Worm (Caenorhabditis elegans): ENCODE measurements around the gene coa-3.

The coa-3 gene

ce11 chrII:4598815-4599214 is 3.6 kb downstream of the coa-3 start:
- TF ChIP-seq ceh-20 (GFP tag; IDR thresholded peaks at IDR 0.05) (no peak), fos-1 (tag; optimal IDR thresholded peaks at IDR 0.05) (no peak), lin-1 (GFP tag; IDR thresholded peaks at IDR 0.05) (0 out of 2 replicates have a peak, but pooled peaks have one; percentile 10), nhr-28 (tag; optimal IDR thresholded peaks at IDR 0.05) (peak; percentile 91), nhr-48 (tag; optimal IDR thresholded peaks at IDR 0.05) (no peak), hmg-1.1 (GFP tag; IDR thresholded peaks at IDR 0.05) (no peak), zip-2 (tag; optimal IDR thresholded peaks at IDR 0.05) (no peak), nhr-42 (GFP tag; IDR thresholded peaks at IDR 0.05) (no peak), cey-2 (tag; optimal IDR thresholded peaks at IDR 0.05; ENCODE audit: borderline replicate concordance, insufficient read depth) (peak; percentile 14), pqm-1 (tag; optimal IDR thresholded peaks at IDR 0.05) (peak; percentile 93), nhr-10 (tag; optimal IDR thresholded peaks at IDR 0.05) (no peak), dmd-6 (GFP tag; IDR thresholded peaks at IDR 0.05) (peak; percentile 61), daf-12 (tag; optimal IDR thresholded peaks at IDR 0.05) (no peak), dve-1 (tag; optimal IDR thresholded peaks at IDR 0.05; ENCODE audit: insufficient read depth) (peak; percentile 30), fkh-10 (GFP tag; optimal IDR thresholded peaks at IDR 0.05) (no peak), hif-1 (tag; optimal IDR thresholded peaks at IDR 0.05) (no peak), zfp-3 (GFP tag; conservative IDR thresholded peaks at IDR 0.05) (no peak), nhr-102 (tag; optimal IDR thresholded peaks at IDR 0.05) (no peak), mes-2 (tag; optimal IDR thresholded peaks at IDR 0.05; ENCODE audit: poor library complexity, severe bottlenecking) (no peak), hlh-11 (tag; optimal IDR thresholded peaks at IDR 0.05) (peak; percentile 54), duxl-1 (tag; optimal IDR thresholded peaks at IDR 0.05; ENCODE audit: poor library complexity) (no peak), nhr-77 (tag; optimal IDR thresholded peaks at IDR 0.05) (no peak), lin-29 (GFP tag; IDR thresholded peaks at IDR 0.05) (no peak), lin-13 (GFP tag; optimal IDR thresholded peaks at IDR 0.05) (no peak), Y48G9A.11 (GFP tag; IDR thresholded peaks at IDR 0.05) (no peak), daf-16 (GFP tag; optimal IDR thresholded peaks at IDR 0.05) (no peak), daf-16 (tag; optimal IDR thresholded peaks at IDR 0.05) (peak; percentile 76), saeg-2 (GFP tag; IDR thresholded peaks at IDR 0.05) (no peak), php-3 (GFP tag; IDR thresholded peaks at IDR 0.05) (0 out of 2 replicates have a peak, but pooled peaks have one; percentile 24), T26A8.4 (GFP tag; IDR thresholded peaks at IDR 0.05) (no peak), mxl-2 (GFP tag; conservative IDR thresholded peaks at IDR 0.05) (no peak), nhr-41 (GFP tag; IDR thresholded peaks at IDR 0.05) (peak; percentile 50; the same call in 1 of the 2 replicates), Y105C5A.15 (GFP tag; IDR thresholded peaks at IDR 0.05) (no peak), ceh-28 (tag; optimal IDR thresholded peaks at IDR 0.05) (no peak)

- TF ChIP-seq nhr-28 (tag; optimal IDR thresholded peaks at IDR 0.05) (peak; percentile 57), daf-16 (GFP tag; optimal IDR thresholded peaks at IDR 0.05) (no peak), daf-16 (tag; optimal IDR thresholded peaks at IDR 0.05) (peak; percentile 24), unc-39 (tag; optimal IDR thresholded peaks at IDR 0.05) (no peak), php-3 (GFP tag; IDR thresholded peaks at IDR 0.05) (peak; percentile 70), dmd-6 (GFP tag; IDR thresholded peaks at IDR 0.05) (peak; percentile 26; the same call in 1 of the 2 replicates), pqm-1 (tag; optimal IDR thresholded peaks at IDR 0.05) (peak; percentile 18), hlh-11 (tag; optimal IDR thresholded peaks at IDR 0.05) (peak; percentile 3), nhr-237 (tag; optimal IDR thresholded peaks at IDR 0.05) (no peak)
These were observed 5.0 kb downstream of the coa-3 start for ce11 chrII:4597441-4597840.

- no peak for TF ChIP-seq hif-1 (tag; optimal IDR thresholded peaks at IDR 0.05)
- no peak for TF ChIP-seq egl-43 (GFP tag; IDR thresholded peaks at IDR 0.05)
- TF ChIP-seq pha-4 (GFP tag; IDR thresholded peaks at IDR 0.05) = peak; percentile 43; the same call in 1 of the 2 replicates
- no peak for TF ChIP-seq pha-4 (tag; optimal IDR thresholded peaks at IDR 0.05)
- TF ChIP-seq skn-1 (tag; optimal IDR thresholded peaks at IDR 0.05) = no peak
- no peak for TF ChIP-seq F49E8.2 (tag; optimal IDR thresholded peaks at IDR 0.05; ENCODE audit: borderline replicate concordance)
- no peak for TF ChIP-seq T26A8.4 (GFP tag; IDR thresholded peaks at IDR 0.05)
- TF ChIP-seq ztf-11 (tag; optimal IDR thresholded peaks at IDR 0.05) = no peak
- no peak for TF ChIP-seq daf-16 (GFP tag; optimal IDR thresholded peaks at IDR 0.05)
- no peak for TF ChIP-seq daf-16 (tag; optimal IDR thresholded peaks at IDR 0.05)
- peak; percentile 12; the same call in 1 of the 2 replicates for TF ChIP-seq lin-38 (GFP tag; IDR thresholded peaks at IDR 0.05)
- no peak for TF ChIP-seq lin-29 (GFP tag; IDR thresholded peaks at IDR 0.05)
- TF ChIP-seq nhr-102 (tag; optimal IDR thresholded peaks at IDR 0.05) = no peak
- no peak for TF ChIP-seq F26F4.8 (GFP tag; conservative IDR thresholded peaks at IDR 0.05)
- 0 out of 2 replicates have a peak, but pooled peaks have one; percentile 12 for TF ChIP-seq ceh-20 (GFP tag; IDR thresholded peaks at IDR 0.05)
- TF ChIP-seq nhr-76 (tag; optimal IDR thresholded peaks at IDR 0.05) = no peak
- TF ChIP-seq zip-2 (tag; optimal IDR thresholded peaks at IDR 0.05) = no peak
These were observed 11.8 kb downstream of the coa-3 start for ce11 chrII:4590660-4591059.

Measured in whole organism, L4 larva.